Fruit fly (Drosophila melanogaster): ENCODE results near the gene Ack.

The Ack gene

dm6 chr3L:4070996-4071379 lies 37.0 kb upstream of the Ack start (continued):
- no peak for TF ChIP-seq Opbp (GFP tag; IDR thresholded peaks at IDR 0.05; ENCODE audit: partially characterized antibody)
- no peak for TF ChIP-seq D19A (tag; optimal IDR thresholded peaks at IDR 0.05)
- TF ChIP-seq gsb-n (tag; optimal IDR thresholded peaks at IDR 0.05) = no peak
- TF ChIP-seq CG3065 (GFP tag; optimal IDR thresholded peaks at IDR 0.05) = no peak
- peak; percentile 78 for TF ChIP-seq Gug (GFP tag; IDR thresholded peaks at IDR 0.05)
- peak; percentile 87 for TF ChIP-seq zfh1 (GFP tag; IDR thresholded peaks at IDR 0.05)
- TF ChIP-seq Chrac-16 (GFP tag; optimal IDR thresholded peaks at IDR 0.05) = peak; percentile 12
- no peak for TF ChIP-seq pum (GFP tag; optimal IDR thresholded peaks at IDR 0.05)
- peak; percentile 97 for TF ChIP-seq onecut (GFP tag; IDR thresholded peaks at IDR 0.05)
- peak; percentile 82 for TF ChIP-seq HLH3B (GFP tag; IDR thresholded peaks at IDR 0.05)
- no peak for TF ChIP-seq abd-A (tag; optimal IDR thresholded peaks at IDR 0.05)
- TF ChIP-seq CG31224 (GFP tag; IDR thresholded peaks at IDR 0.05) = peak; percentile 61
- peak; percentile 19 for TF ChIP-seq Six4 (GFP tag; optimal IDR thresholded peaks at IDR 0.05)
- TF ChIP-seq CG17802 (tag; optimal IDR thresholded peaks at IDR 0.05) = peak; percentile 47
- peak; percentile 37; the same call in 1 of the 2 replicates for TF ChIP-seq Poxn (GFP tag; IDR thresholded peaks at IDR 0.05)
- peak; percentile 23 for TF ChIP-seq CG11504 (tag; optimal IDR thresholded peaks at IDR 0.05)
- peak; percentile 70 for TF ChIP-seq CG6689 (GFP tag; IDR thresholded peaks at IDR 0.05)
- TF ChIP-seq croc (GFP tag; conservative IDR thresholded peaks at IDR 0.05) = no peak
- peak; percentile 78 for TF ChIP-seq Ptx1 (GFP tag; IDR thresholded peaks at IDR 0.05)
- no peak for TF ChIP-seq NC2β (GFP tag; optimal IDR thresholded peaks at IDR 0.05)
- TF ChIP-seq Camta (GFP tag; optimal IDR thresholded peaks at IDR 0.05) = no peak
- no peak for TF ChIP-seq sug (tag; optimal IDR thresholded peaks at IDR 0.05)
- TF ChIP-seq CG11093 (GFP tag; IDR thresholded peaks at IDR 0.05) = no peak
- no peak for TF ChIP-seq CG9727 (GFP tag; optimal IDR thresholded peaks at IDR 0.05)
- no peak for TF ChIP-seq btn (GFP tag; optimal IDR thresholded peaks at IDR 0.05)
- TF ChIP-seq Asciz (GFP tag; optimal IDR thresholded peaks at IDR 0.05) = peak; percentile 22
- no peak for TF ChIP-seq CG8359 (GFP tag; optimal IDR thresholded peaks at IDR 0.05; ENCODE audit: borderline replicate concordance)
- peak; percentile 55 for TF ChIP-seq CG12391 (tag; optimal IDR thresholded peaks at IDR 0.05)
- TF ChIP-seq inv (GFP tag; IDR thresholded peaks at IDR 0.05; ENCODE audit: partially characterized antibody) = no peak
- TF ChIP-seq ewg (GFP tag; optimal IDR thresholded peaks at IDR 0.05) = peak; percentile 71
- TF ChIP-seq yki (optimal IDR thresholded peaks at IDR 0.05) = no peak
- TF ChIP-seq Adf1 (GFP tag; IDR thresholded peaks at IDR 0.05) = no peak
- no peak for TF ChIP-seq CG18011 (GFP tag; optimal IDR thresholded peaks at IDR 0.05)
- TF ChIP-seq zen2 (GFP tag; IDR thresholded peaks at IDR 0.05; ENCODE audit: partially characterized antibody) = no peak
- peak; percentile 43; the same call in 1 of the 2 replicates for TF ChIP-seq toy (GFP tag; IDR thresholded peaks at IDR 0.05)
- no peak for TF ChIP-seq Doc3 (GFP tag; IDR thresholded peaks at IDR 0.05; ENCODE audit: partially characterized antibody)
- TF ChIP-seq CG18619 (GFP tag; optimal IDR thresholded peaks at IDR 0.05) = no peak
- no peak for TF ChIP-seq CG10462 (GFP tag; optimal IDR thresholded peaks at IDR 0.05)
- no peak for TF ChIP-seq hb (GFP tag; IDR thresholded peaks at IDR 0.05; ENCODE audit: partially characterized antibody)
- TF ChIP-seq az2 (GFP tag; optimal IDR thresholded peaks at IDR 0.05) = peak; percentile 28
- peak; percentile 63; the same call in 1 of the 2 replicates for TF ChIP-seq sens-2 (GFP tag; IDR thresholded peaks at IDR 0.05)
- peak; percentile 53 for TF ChIP-seq CG4820 (GFP tag; optimal IDR thresholded peaks at IDR 0.05)
- TF ChIP-seq CG3838 (GFP tag; optimal IDR thresholded peaks at IDR 0.05) = no peak
- TF ChIP-seq CG3281 (GFP tag; optimal IDR thresholded peaks at IDR 0.05) = no peak
- no peak for TF ChIP-seq knrl (GFP tag; IDR thresholded peaks at IDR 0.05; ENCODE audit: partially characterized antibody)
- no peak for TF ChIP-seq pfk (GFP tag; optimal IDR thresholded peaks at IDR 0.05)
- TF ChIP-seq unc-4 (GFP tag; IDR thresholded peaks at IDR 0.05; ENCODE audit: partially characterized antibody) = no peak
- TF ChIP-seq Antp (GFP tag; optimal IDR thresholded peaks at IDR 0.05) = no peak
- TF ChIP-seq repo (GFP tag; optimal IDR thresholded peaks at IDR 0.05) = no peak
- TF ChIP-seq dan (GFP tag; IDR thresholded peaks at IDR 0.05) = no peak
- no peak for TF ChIP-seq gfzf (GFP tag; optimal IDR thresholded peaks at IDR 0.05)
- TF ChIP-seq HmgD (GFP tag; optimal IDR thresholded peaks at IDR 0.05) = no peak

All from whole organism, embryonic.